Worm (Caenorhabditis elegans): ENCODE results near the gene K07C5.13.
"Not testable (repeated sequence)": the region's sequence is repeated elsewhere in the genome, so short reads cannot be mapped to it uniquely, and the experiment has no call there.

K07C5.13 gene

ce11 chrV:10341905-10342328, at the start of gene K07C5.13:
Gene K07C5.13 (plus strand): TSS chrV:10342055.
- TF ChIP-seq nfyb-1 (GFP tag; IDR thresholded peaks at IDR 0.05) (peak; percentile 95), B0019.2 (GFP tag; conservative IDR thresholded peaks at IDR 0.05) (peak; percentile 70), Y95B8A.8 (GFP tag; IDR thresholded peaks at IDR 0.05) (peak; percentile 88), snpc-4 (tag; optimal IDR thresholded peaks at IDR 0.05) (peak in 2 of 4 experiments; percentile 69 to 72), lag-1 (GFP tag; IDR thresholded peaks at IDR 0.05) (peak; percentile 83; the same call in 1 of the 2 replicates), nhr-80 (tag; optimal IDR thresholded peaks at IDR 0.05) (peak; percentile 55), sea-2 (GFP tag; IDR thresholded peaks at IDR 0.05) (peak; percentile 90), rcor-1 (GFP tag; IDR thresholded peaks at IDR 0.05) (peak; percentile 91), madf-3 (GFP tag; IDR thresholded peaks at IDR 0.05) (peak; percentile 93), cebp-1 (GFP tag; IDR thresholded peaks at IDR 0.05) (peak; percentile 69), cebp-1 (tag; optimal IDR thresholded peaks at IDR 0.05) (peak; percentile 82), B0035.1 (tag; optimal IDR thresholded peaks at IDR 0.05) (peak; percentile 67), aptf-2 (GFP tag; conservative IDR thresholded peaks at IDR 0.05) (peak; percentile 91), bed-1 (GFP tag; IDR thresholded peaks at IDR 0.05) (0 out of 2 replicates have a peak, but pooled peaks have one; percentile 51), Y53F4B.3 (GFP tag; IDR thresholded peaks at IDR 0.05) (0 out of 2 replicates have a peak, but pooled peaks have one; percentile 45), pbrm-1 (GFP tag; IDR thresholded peaks at IDR 0.05) (peak; percentile 100), atf-7 (tag; optimal IDR thresholded peaks at IDR 0.05) (peak; percentile 64), ztf-6 (GFP tag; IDR thresholded peaks at IDR 0.05) (peak; percentile 68; the same call in 1 of the 2 replicates), hsf-1 (GFP tag; IDR thresholded peaks at IDR 0.05) (peak; percentile 84), madf-6 (GFP tag; IDR thresholded peaks at IDR 0.05) (peak; percentile 86), lir-1 (GFP tag; conservative IDR thresholded peaks at IDR 0.05) (peak; percentile 87), repo-1 (tag; optimal IDR thresholded peaks at IDR 0.05) (peak; percentile 83), let-526 (GFP tag; IDR thresholded peaks at IDR 0.05) (peak; percentile 76; the same call in 1 of the 2 replicates), ztf-18 (tag; optimal IDR thresholded peaks at IDR 0.05) (peak; percentile 96), attf-5 (GFP tag; optimal IDR thresholded peaks at IDR 0.05) (peak; percentile 68), lin-54 (GFP tag; optimal IDR thresholded peaks at IDR 0.05) (peak; percentile 64), dox-1 (GFP tag; IDR thresholded peaks at IDR 0.05) (peak; percentile 99), egl-18 (GFP tag; IDR thresholded peaks at IDR 0.05) (peak; percentile 82), C06A6.2 (GFP tag; conservative IDR thresholded peaks at IDR 0.05) (peak; percentile 93), tlf-1 (GFP tag; optimal IDR thresholded peaks at IDR 0.05) (peak; percentile 70), chd-7 (tag; optimal IDR thresholded peaks at IDR 0.05) (peak; percentile 75), Y67H2A.10 (GFP tag; conservative IDR thresholded peaks at IDR 0.05) (peak; percentile 52; the same call in 1 of the 2 replicates), ztf-25 (GFP tag; IDR thresholded peaks at IDR 0.05) (0 out of 2 replicates have a peak, but pooled peaks have one; percentile 68), mcd-1 (GFP tag; IDR thresholded peaks at IDR 0.05) (peak; percentile 93), ceh-100 (GFP tag; IDR thresholded peaks at IDR 0.05) (peak; percentile 67), ekl-4 (GFP tag; IDR thresholded peaks at IDR 0.05) (peak; percentile 95), F39B2.1 (GFP tag; IDR thresholded peaks at IDR 0.05) (peak; percentile 100), ceh-40 (GFP tag; IDR thresholded peaks at IDR 0.05) (0 out of 2 replicates have a peak, but pooled peaks have one; percentile 56), ztf-26 (tag; optimal IDR thresholded peaks at IDR 0.05) (peak; percentile 91), unc-130 (GFP tag; optimal IDR thresholded peaks at IDR 0.05) (peak; percentile 43), hrde-1 (tag; optimal IDR thresholded peaks at IDR 0.05; ENCODE audit: borderline replicate concordance) (peak; percentile 29), xnd-1 (tag; optimal IDR thresholded peaks at IDR 0.05) (peak; percentile 25), ceh-27 (GFP tag; optimal IDR thresholded peaks at IDR 0.05) (peak; percentile 42), F37B4.10 (GFP tag; IDR thresholded peaks at IDR 0.05) (peak; percentile 99), madf-8 (GFP tag; conservative IDR thresholded peaks at IDR 0.05) (peak; percentile 40; the same call in 1 of the 2 replicates), madf-10 (tag; optimal IDR thresholded peaks at IDR 0.05) (peak; percentile 38), B0336.3 (GFP tag; IDR thresholded peaks at IDR 0.05) (peak; percentile 88), F22D6.2 (tag; optimal IDR thresholded peaks at IDR 0.05) (peak; percentile 48)
- TF ChIP-seq snpc-4 (GFP tag; optimal IDR thresholded peaks at IDR 0.05): not testable (repeated sequence)

Data from whole organism, young adult.